Worm (Caenorhabditis elegans) whole organism, L4 larva: Measurements from ENCODE around the gene mrp-2.

Experiments used
- D1046.2 ChIP-seq: fragments of 200-800 bp; sonication (Bioruptor generic); IDR thresholded peaks from 2 replicates; pipeline ENCODE4 v1.3.6; 2022; ENCODE audit warnings: missing genetic modification characterization, missing compliant biosample characterization
- F10B5.3 ChIP-seq: sonication (generic microtip); optimal IDR thresholded peaks from 2 replicates; lab custom pipeline; 2016; ENCODE audit warnings: mild to moderate bottlenecking, missing genetic modification characterization, missing compliant biosample characterization
- F26F4.8 ChIP-seq: fragments of 200-800 bp; sonication (Bioruptor generic); conservative IDR thresholded peaks from 2 replicates; pipeline ENCODE4 v1.3.6; 2022; ENCODE audit warnings: missing genetic modification characterization, missing compliant biosample characterization
- F37D6.2 ChIP-seq: sonication (generic microtip); optimal IDR thresholded peaks from 2 replicates; lab custom pipeline; 2016; ENCODE audit warnings: mild to moderate bottlenecking, missing genetic modification characterization, missing compliant biosample characterization
- T20F7.1 ChIP-seq: fragments of 200-800 bp; sonication (Bioruptor generic); optimal IDR thresholded peaks from 2 replicates; lab custom pipeline; 2018; ENCODE audit warnings: mild to moderate bottlenecking, missing genetic modification characterization, missing compliant biosample characterization
- Y48G9A.11 ChIP-seq: fragments of 200-800 bp; sonication (Bioruptor generic); IDR thresholded peaks from 2 replicates; pipeline ENCODE4 v1.3.6; 2022; ENCODE audit warnings: missing genetic modification reagents, missing genetic modification characterization, missing compliant biosample characterization
- ZK337.2 ChIP-seq: fragments of 200-800 bp; sonication (Bioruptor generic); IDR thresholded peaks from 2 replicates; pipeline ENCODE4 v1.3.6; 2022; ENCODE audit warnings: missing genetic modification reagents, missing genetic modification characterization, missing compliant biosample characterization
- aha-1 ChIP-seq: fragments of 150-350 bp; peaks from one replicate; lab custom pipeline; 2014; ENCODE audit warnings: missing biosample characterization, missing genetic modification characterization
- aly-2 ChIP-seq: sonication (generic microtip); optimal IDR thresholded peaks from 2 replicates; lab custom pipeline; 2018; ENCODE audit warnings: missing biosample characterization, missing genetic modification characterization
- ceh-20 ChIP-seq: fragments of 200-800 bp; sonication (Bioruptor generic); IDR thresholded peaks from 2 replicates; pipeline ENCODE4 v1.3.6; 2022; ENCODE audit warnings: missing genetic modification reagents, missing genetic modification characterization, missing compliant biosample characterization
- ceh-32 ChIP-seq: sonication (generic microtip); optimal IDR thresholded peaks from 2 replicates; lab custom pipeline; 2016; ENCODE audit warnings: mild to moderate bottlenecking, missing genetic modification characterization, missing compliant biosample characterization; ENCODE audit not compliant: poor library complexity
- ceh-44 ChIP-seq: fragments of 200-800 bp; sonication (Bioruptor generic); IDR thresholded peaks from 2 replicates; pipeline ENCODE4 v1.3.6; 2022; ENCODE audit warnings: missing genetic modification reagents, missing genetic modification characterization, missing compliant biosample characterization
- ceh-62 ChIP-seq: sonication (generic microtip); optimal IDR thresholded peaks from 2 replicates; lab custom pipeline; 2017; ENCODE audit warnings: missing biosample characterization, missing genetic modification characterization
- ces-1 ChIP-seq: fragments of 150-350 bp; sonication (generic microtip); optimal IDR thresholded peaks from 4 replicates; lab custom pipeline; 2014; ENCODE audit warnings: missing biosample characterization, missing genetic modification reagents, missing genetic modification characterization
- cey-2 ChIP-seq: sonication (generic microtip); optimal IDR thresholded peaks from 3 replicates; lab custom pipeline; 2017; ENCODE audit warnings: missing genetic modification characterization, mild to moderate bottlenecking, missing compliant biosample characterization, antibody characterized with exemption, borderline replicate concordance; ENCODE audit not compliant: insufficient read depth
- ctbp-1 ChIP-seq: fragments of 200-800 bp; sonication (Bioruptor generic); IDR thresholded peaks from 2 replicates; pipeline ENCODE4 v1.3.6; 2022; ENCODE audit warnings: missing genetic modification reagents, missing genetic modification characterization, missing compliant biosample characterization
- daf-12 ChIP-seq: fragments of 150-350 bp; optimal IDR thresholded peaks from 2 replicates; lab custom pipeline; 2014; ENCODE audit warnings: missing biosample characterization, missing genetic modification reagents, missing genetic modification characterization
- dmd-6 ChIP-seq: fragments of 200-800 bp; sonication (Bioruptor generic); IDR thresholded peaks from 2 replicates; pipeline ENCODE4 v1.3.6; 2022; ENCODE audit warnings: missing genetic modification reagents, missing genetic modification characterization, missing compliant biosample characterization
- dmd-9 ChIP-seq: fragments of 200-800 bp; sonication (Bioruptor generic); IDR thresholded peaks from 2 replicates; pipeline ENCODE4 v1.3.6; 2022; ENCODE audit warnings: missing genetic modification reagents, missing genetic modification characterization, missing compliant biosample characterization
- dpl-1 ChIP-seq: fragments of 150-350 bp; optimal IDR thresholded peaks from 2 replicates; lab custom pipeline; 2014; ENCODE audit warnings: missing biosample characterization, missing genetic modification reagents, missing genetic modification characterization
- egl-27 ChIP-seq: sonication (generic microtip); optimal IDR thresholded peaks from 3 replicates; lab custom pipeline; 2017; ENCODE audit warnings: missing biosample characterization, missing genetic modification reagents, missing genetic modification characterization
- hif-1 ChIP-seq, 2 experiments: sonication (generic microtip); optimal IDR thresholded peaks; 2 replicates each; lab custom pipeline; 2016 to 2017; ENCODE audit warnings: missing compliant biosample characterization in 2 of 2, missing genetic modification characterization in 2 of 2, missing genetic modification reagents in 2 of 2, missing genotype in 2 of 2, mild to moderate bottlenecking in 1 of 2
- lin-1 ChIP-seq: fragments of 200-800 bp; sonication (Bioruptor generic); IDR thresholded peaks from 2 replicates; pipeline ENCODE4 v1.3.6; 2022; ENCODE audit warnings: missing genetic modification reagents, missing genetic modification characterization, missing compliant biosample characterization
- lin-13 ChIP-seq: fragments of 150-350 bp; optimal IDR thresholded peaks from 2 replicates; lab custom pipeline; 2014; ENCODE audit warnings: missing biosample characterization, missing genetic modification reagents, missing genetic modification characterization
- lin-15B ChIP-seq: fragments of 150-350 bp; sonication (generic microtip); optimal IDR thresholded peaks from 3 replicates; lab custom pipeline; 2014; ENCODE audit warnings: missing biosample characterization, missing genetic modification characterization
- lin-39 ChIP-seq: fragments of 150-350 bp; optimal IDR thresholded peaks from 2 replicates; lab custom pipeline; 2014; ENCODE audit warnings: missing biosample characterization, missing genetic modification reagents, missing genetic modification characterization
- lir-3 ChIP-seq: sonication (generic microtip); optimal IDR thresholded peaks from 2 replicates; lab custom pipeline; 2016; ENCODE audit warnings: mild to moderate bottlenecking, missing genetic modification characterization, missing compliant biosample characterization
- lsy-2 ChIP-seq, 2 experiments: fragments of 150-350 bp in 1 of 2; sonication (generic microtip) in 1 of 2; optimal IDR thresholded peaks; 2 replicates each; lab custom pipeline; 2014 to 2017; ENCODE audit warnings: missing biosample characterization in 2 of 2, missing genetic modification characterization in 2 of 2
- mdl-1 ChIP-seq, 2 experiments: fragments of 150-350 bp in 1 of 2; sonication (generic microtip) in 1 of 2; optimal IDR thresholded peaks; 2 replicates each; lab custom pipeline; 2014 to 2017; ENCODE audit warnings: missing biosample characterization in 2 of 2, missing genetic modification characterization in 2 of 2
- mep-1 ChIP-seq: fragments of 150-350 bp; sonication (generic microtip); optimal IDR thresholded peaks from 3 replicates; lab custom pipeline; 2014; ENCODE audit warnings: missing biosample characterization, missing genetic modification characterization
- mxl-2 ChIP-seq: fragments of 200-800 bp; sonication (Bioruptor generic); conservative IDR thresholded peaks from 2 replicates; pipeline ENCODE4 v1.3.6; 2022; ENCODE audit warnings: missing genetic modification reagents, missing genetic modification characterization, missing compliant biosample characterization
- mxl-3 ChIP-seq: fragments of 200-800 bp; sonication (Bioruptor generic); optimal IDR thresholded peaks from 2 replicates; lab custom pipeline; 2018; ENCODE audit warnings: mild to moderate bottlenecking, missing genetic modification characterization, missing compliant biosample characterization
- nhr-10 ChIP-seq: fragments of 150-350 bp; optimal IDR thresholded peaks from 2 replicates; lab custom pipeline; 2014; ENCODE audit warnings: missing biosample characterization, missing genetic modification characterization
- nhr-102 ChIP-seq: sonication (generic microtip); optimal IDR thresholded peaks from 2 replicates; lab custom pipeline; 2016; ENCODE audit warnings: mild to moderate bottlenecking, missing genetic modification characterization, moderate library complexity, missing compliant biosample characterization
- nhr-11 ChIP-seq: fragments of 150-350 bp; optimal IDR thresholded peaks from 2 replicates; lab custom pipeline; 2014; ENCODE audit warnings: missing biosample characterization, missing genetic modification characterization
- nhr-28 ChIP-seq: fragments of 150-350 bp; optimal IDR thresholded peaks from 2 replicates; lab custom pipeline; 2014; ENCODE audit warnings: missing biosample characterization, missing genetic modification characterization
- nhr-48 ChIP-seq: sonication (generic microtip); optimal IDR thresholded peaks from 2 replicates; lab custom pipeline; 2016; ENCODE audit warnings: mild to moderate bottlenecking, missing genetic modification characterization, missing compliant biosample characterization
- nhr-6 ChIP-seq: fragments of 150-350 bp; optimal IDR thresholded peaks from 2 replicates; lab custom pipeline; 2014; ENCODE audit warnings: missing biosample characterization, missing genetic modification characterization
- nhr-77 ChIP-seq: fragments of 150-350 bp; optimal IDR thresholded peaks from 2 replicates; lab custom pipeline; 2014; ENCODE audit warnings: missing biosample characterization, missing genetic modification characterization
- pha-4 ChIP-seq, 2 experiments: fragments of 150-350 bp in 1 of 2; fragments of 200-800 bp in 1 of 2; sonication (Bioruptor generic) in 1 of 2; IDR thresholded peaks in 1 of 2; optimal IDR thresholded peaks in 1 of 2; 2 replicates each; pipeline versions ENCODE4 v1.3.6 to Lab custom; 2014 to 2022; ENCODE audit warnings: missing genetic modification characterization in 2 of 2, missing genetic modification reagents in 2 of 2, missing biosample characterization in 1 of 2, missing compliant biosample characterization in 1 of 2
- rbr-2 ChIP-seq: sonication (generic microtip); optimal IDR thresholded peaks from 2 replicates; lab custom pipeline; 2016; ENCODE audit warnings: missing genotype, missing genetic modification characterization, missing compliant biosample characterization
- sdz-12 ChIP-seq: fragments of 200-800 bp; sonication (Bioruptor generic); optimal IDR thresholded peaks from 2 replicates; lab custom pipeline; 2018; ENCODE audit warnings: mild to moderate bottlenecking, missing genetic modification characterization, missing compliant biosample characterization
- spr-3 ChIP-seq: fragments of 200-800 bp; sonication (Bioruptor generic); optimal IDR thresholded peaks from 2 replicates; lab custom pipeline; 2018; ENCODE audit warnings: mild to moderate bottlenecking, missing genetic modification characterization, missing compliant biosample characterization
- tra-1 ChIP-seq: fragments of 200-800 bp; sonication (Bioruptor generic); IDR thresholded peaks from 2 replicates; pipeline ENCODE4 v1.3.6; 2022; ENCODE audit warnings: missing genetic modification reagents, missing genetic modification characterization, missing compliant biosample characterization
- unc-39 ChIP-seq: sonication (generic microtip); optimal IDR thresholded peaks from 2 replicates; lab custom pipeline; 2017; ENCODE audit warnings: missing biosample characterization, missing genetic modification characterization
- vab-7 ChIP-seq: fragments of 200-800 bp; sonication (Bioruptor generic); IDR thresholded peaks from 2 replicates; pipeline ENCODE4 v1.3.6; 2022; ENCODE audit warnings: missing genetic modification reagents, missing genetic modification characterization, missing compliant biosample characterization
- zag-1 ChIP-seq: fragments of 150-350 bp; optimal IDR thresholded peaks from 2 replicates; lab custom pipeline; 2014; ENCODE audit warnings: missing biosample characterization, missing genetic modification characterization
- zfp-3 ChIP-seq: fragments of 200-800 bp; sonication (Bioruptor generic); conservative IDR thresholded peaks from 2 replicates; pipeline ENCODE4 v1.3.6; 2022; ENCODE audit warnings: missing genetic modification reagents, missing genetic modification characterization, missing compliant biosample characterization
- zip-11 ChIP-seq: fragments of 200-800 bp; sonication (Bioruptor generic); IDR thresholded peaks from 2 replicates; pipeline ENCODE4 v1.3.6; 2022; ENCODE audit warnings: missing genetic modification characterization, missing compliant biosample characterization
- zip-2 ChIP-seq: fragments of 150-350 bp; optimal IDR thresholded peaks from 2 replicates; lab custom pipeline; 2014; ENCODE audit warnings: missing biosample characterization, missing genetic modification characterization
- ztf-11 ChIP-seq: fragments of 150-350 bp; optimal IDR thresholded peaks from 2 replicates; lab custom pipeline; 2014; ENCODE audit warnings: missing biosample characterization, missing genetic modification characterization
- ztf-7 ChIP-seq: fragments of 150-350 bp; optimal IDR thresholded peaks from 2 replicates; lab custom pipeline; 2014; ENCODE audit warnings: missing biosample characterization, missing genetic modification characterization

The mrp-2 gene

ce11 chrX:535728-536127 is 36.8 kb downstream of the mrp-2 start, which contains the start of gene F28C10.3:
Gene F28C10.3 (minus strand): TSS chrX:535828.
- TF ChIP-seq lir-3, result no peak
- TF ChIP-seq hif-1 (tag; optimal IDR thresholded peaks at IDR 0.05; lab: Kevin White, UChicago), result peak in 1 of 2 experiments; percentile 58
- no peak for TF ChIP-seq vab-7 (GFP tag; lab: Robert Waterston, UW)
- TF ChIP-seq lsy-2 (tag; optimal IDR thresholded peaks at IDR 0.05; lab: Kevin White, UChicago), result peak in 1 of 2 experiments; percentile 74
- TF ChIP-seq aly-2, result no peak
- no peak for TF ChIP-seq mxl-2
- TF ChIP-seq ctbp-1 (GFP tag; lab: Robert Waterston, UW), result peak; percentile 60
- TF ChIP-seq sdz-12 (GFP tag; lab: Kevin White, UChicago), result no peak
- TF ChIP-seq D1046.2 (GFP tag; lab: Robert Waterston, UW), result no peak
- TF ChIP-seq nhr-10 (tag; lab: Kevin White, UChicago), result peak; percentile 37
- peak; percentile 45 for TF ChIP-seq F37D6.2 (tag; lab: Kevin White, UChicago)
- TF ChIP-seq nhr-77 (tag; lab: Kevin White, UChicago), result peak; percentile 38
- TF ChIP-seq zip-2 (tag; lab: Kevin White, UChicago), result no peak
- peak; percentile 71 for TF ChIP-seq dmd-6
- no peak for TF ChIP-seq daf-12 (tag; lab: Kevin White, UChicago)
- TF ChIP-seq unc-39 (tag; lab: Kevin White, UChicago), result no peak
- TF ChIP-seq F26F4.8 (GFP tag; lab: Robert Waterston, UW), result no peak
- no peak for TF ChIP-seq lin-15B
- peak; percentile 80 for TF ChIP-seq nhr-11
- 0 out of 2 replicates have a peak, but pooled peaks have one; percentile 17 for TF ChIP-seq dmd-9
- no peak for TF ChIP-seq ces-1 (GFP tag; lab: Kevin White, UChicago)
- TF ChIP-seq nhr-6 (tag; lab: Kevin White, UChicago), result peak; percentile 63
- peak; percentile 88 to 91 for TF ChIP-seq mdl-1 (tag; optimal IDR thresholded peaks at IDR 0.05; lab: Kevin White, UChicago)
- TF ChIP-seq ceh-44 (GFP tag; lab: Robert Waterston, UW), result no peak
- TF ChIP-seq mep-1 (tag; lab: Kevin White, UChicago), result peak; percentile 91
- TF ChIP-seq lin-39, result no peak
- TF ChIP-seq ZK337.2 (GFP tag; lab: Robert Waterston, UW), result no peak
- no peak for TF ChIP-seq ceh-62 (tag; lab: Kevin White, UChicago)
- no peak for TF ChIP-seq nhr-102
- TF ChIP-seq nhr-48 (tag; lab: Kevin White, UChicago), result peak; percentile 99
- TF ChIP-seq T20F7.1 (GFP tag; lab: Kevin White, UChicago), result no peak
- peak; percentile 82 for TF ChIP-seq zag-1 (tag; lab: Kevin White, UChicago)
- TF ChIP-seq dpl-1 (GFP tag; lab: Kevin White, UChicago), result peak; percentile 37
- no peak for TF ChIP-seq zip-11
- TF ChIP-seq cey-2 (tag; lab: Kevin White, UChicago), result no peak
- no peak for TF ChIP-seq ztf-11 (tag; lab: Kevin White, UChicago)
- TF ChIP-seq mxl-3, result peak; percentile 78
- TF ChIP-seq rbr-2 (tag; lab: Kevin White, UChicago), result peak; percentile 68
- no peak for TF ChIP-seq Y48G9A.11
- no peak for TF ChIP-seq F10B5.3 (tag; lab: Kevin White, UChicago)
- TF ChIP-seq ceh-20 (GFP tag; lab: Robert Waterston, UW), result peak; percentile 71; the same call in 1 of the 2 replicates
- TF ChIP-seq spr-3, result no peak
- TF ChIP-seq egl-27 (tag; lab: Kevin White, UChicago), result no peak
- peak; percentile 70 for TF ChIP-seq tra-1 (GFP tag; lab: Robert Waterston, UW)
- no peak for TF ChIP-seq ceh-32 (tag; lab: Kevin White, UChicago)
- TF ChIP-seq ztf-7, result no peak
- peak; percentile 96 for TF ChIP-seq aha-1 (tag; lab: Kevin White, UChicago)
- no peak for TF ChIP-seq pha-4 (GFP tag; IDR thresholded peaks at IDR 0.05; lab: Robert Waterston, UW)
- TF ChIP-seq pha-4 (tag; optimal IDR thresholded peaks at IDR 0.05; lab: Kevin White, UChicago), result peak; percentile 14
- no peak for TF ChIP-seq zfp-3 (GFP tag; lab: Robert Waterston, UW)
- peak; percentile 88 for TF ChIP-seq nhr-28
- TF ChIP-seq lin-13, result peak; percentile 58
- 0 out of 2 replicates have a peak, but pooled peaks have one; percentile 19 for TF ChIP-seq lin-1 (GFP tag; lab: Robert Waterston, UW)
